Fruit fly (Drosophila melanogaster) whole organism, embryonic: ENCODE data around the gene Cp16.

Experiments
- CG10366 ChIP-seq: fragments of 200-800 bp; sonication (Bioruptor generic); IDR thresholded peaks from 2 replicates; pipeline ENCODE4 v1.3.6; 2022; ENCODE audit warnings: missing biosample characterization, missing genetic modification characterization
- CG12299 ChIP-seq: fragments of 200-800 bp; sonication (Bioruptor generic); optimal IDR thresholded peaks from 2 replicates; lab custom pipeline; 2018; ENCODE audit warnings: missing biosample characterization, mild to moderate bottlenecking, missing genetic modification characterization
- CG1233 ChIP-seq: fragments of 200-800 bp; sonication (Bioruptor generic); optimal IDR thresholded peaks from 4 replicates; lab custom pipeline; 2018; ENCODE audit warnings: missing biosample characterization, mild to moderate bottlenecking, missing genetic modification characterization
- CG12769 ChIP-seq: fragments of 200-800 bp; sonication (Bioruptor generic); optimal IDR thresholded peaks from 2 replicates; lab custom pipeline; 2019; ENCODE audit warnings: missing biosample characterization, mild to moderate bottlenecking, missing genetic modification characterization, moderate library complexity
- CG13296 ChIP-seq: fragments of 200-800 bp; sonication (Bioruptor generic); optimal IDR thresholded peaks from 3 replicates; lab custom pipeline; 2018; ENCODE audit warnings: missing biosample characterization, mild to moderate bottlenecking, missing genetic modification characterization
- CG14014 ChIP-seq: fragments of 200-800 bp; sonication (Bioruptor generic); IDR thresholded peaks from 2 replicates; pipeline ENCODE4 v1.3.6; 2022; ENCODE audit warnings: missing biosample characterization, missing genetic modification characterization
- CG14050 ChIP-seq: fragments of 200-800 bp; sonication (Bioruptor generic); IDR thresholded peaks from 3 replicates; pipeline ENCODE4 v1.3.6; 2022; ENCODE audit warnings: missing biosample characterization, missing genetic modification characterization
- CG14860 ChIP-seq: fragments of 200-800 bp; sonication (Bioruptor generic); IDR thresholded peaks from 3 replicates; pipeline ENCODE4 v1.3.6; 2022; ENCODE audit warnings: missing biosample characterization, missing genetic modification characterization; ENCODE audit not compliant: partially characterized antibody
- CG15011 ChIP-seq: fragments of 200-800 bp; sonication (Bioruptor generic); optimal IDR thresholded peaks from 3 replicates; lab custom pipeline; 2018; ENCODE audit warnings: missing biosample characterization, mild to moderate bottlenecking, missing genetic modification characterization
- CG1832 ChIP-seq: fragments of 200-800 bp; sonication (Bioruptor generic); optimal IDR thresholded peaks from 2 replicates; lab custom pipeline; 2017; ENCODE audit warnings: missing biosample characterization, mild to moderate bottlenecking, missing genetic modification characterization, inconsistent platforms
- CG18476 ChIP-seq: fragments of 200-800 bp; sonication (Bioruptor generic); optimal IDR thresholded peaks from 2 replicates; lab custom pipeline; 2016; ENCODE audit warnings: missing biosample characterization, mild to moderate bottlenecking, missing genetic modification characterization
- CG30403 ChIP-seq: fragments of 200-800 bp; sonication (Bioruptor generic); optimal IDR thresholded peaks from 3 replicates; lab custom pipeline; 2016; ENCODE audit warnings: missing biosample characterization, missing genetic modification characterization
- CG4360 ChIP-seq: fragments of 200-800 bp; sonication (Bioruptor generic); IDR thresholded peaks from 2 replicates; pipeline ENCODE4 v1.3.6; 2022; ENCODE audit warnings: missing biosample characterization, missing genetic modification characterization
- CG43689 ChIP-seq: fragments of 200-800 bp; sonication (Bioruptor generic); IDR thresholded peaks from 2 replicates; pipeline ENCODE4 v1.3.6; 2022; ENCODE audit warnings: missing biosample characterization, missing genetic modification characterization
- CG4730 ChIP-seq: fragments of 200-800 bp; sonication (Bioruptor generic); IDR thresholded peaks from 2 replicates; pipeline ENCODE4 v1.3.6; 2022; ENCODE audit warnings: missing biosample characterization, missing genetic modification characterization
- CG6765 ChIP-seq: fragments of 200-800 bp; sonication (Bioruptor generic); optimal IDR thresholded peaks from 3 replicates; lab custom pipeline; 2017; ENCODE audit warnings: missing biosample characterization, mild to moderate bottlenecking, missing genetic modification characterization
- CG7271 ChIP-seq: fragments of 200-800 bp; sonication (Bioruptor generic); optimal IDR thresholded peaks from 2 replicates; lab custom pipeline; 2018; ENCODE audit warnings: missing biosample characterization, mild to moderate bottlenecking, missing genetic modification characterization, moderate library complexity
- CG7357 ChIP-seq: fragments of 200-800 bp; sonication (Bioruptor generic); IDR thresholded peaks from 3 replicates; pipeline ENCODE4 v1.3.6; 2022; ENCODE audit warnings: missing biosample characterization, missing genetic modification characterization
- CG7987 ChIP-seq: fragments of 200-800 bp; sonication (Bioruptor generic); optimal IDR thresholded peaks from 2 replicates; lab custom pipeline; 2018; ENCODE audit warnings: missing biosample characterization, mild to moderate bottlenecking, missing genetic modification characterization, moderate library complexity
- CG8290 ChIP-seq, 3 experiments: fragments of 200-800 bp; sonication (Bioruptor generic); optimal IDR thresholded peaks; 2 replicates each; lab custom pipeline; 2016 to 2019; ENCODE audit warnings: missing biosample characterization in 3 of 3, missing genetic modification characterization in 3 of 3, mild to moderate bottlenecking in 2 of 3, moderate library complexity in 1 of 3
- CG9797 ChIP-seq: fragments of 200-800 bp; sonication (Bioruptor generic); optimal IDR thresholded peaks from 3 replicates; lab custom pipeline; 2018; ENCODE audit warnings: missing biosample characterization, mild to moderate bottlenecking, missing genetic modification characterization
- Dbx ChIP-seq: fragments of 200-800 bp; sonication (Bioruptor generic); IDR thresholded peaks from 3 replicates; pipeline ENCODE4 v1.3.6; 2022; ENCODE audit warnings: missing biosample characterization, missing genetic modification characterization
- E2f1 ChIP-seq: fragments of 200-800 bp; sonication (Bioruptor generic); IDR thresholded peaks from 2 replicates; pipeline ENCODE4 v1.3.6; 2022; ENCODE audit warnings: missing biosample characterization, missing genetic modification characterization
- Hand ChIP-seq: fragments of 200-800 bp; sonication (Bioruptor generic); optimal IDR thresholded peaks from 2 replicates; lab custom pipeline; 2017; ENCODE audit warnings: mild to moderate bottlenecking, missing biosample characterization, missing genetic modification reagents, missing genetic modification characterization
- Hr39 ChIP-seq: fragments of >200 bp; optimal IDR thresholded peaks from 2 replicates; lab custom pipeline; 2017
- Hr78 ChIP-seq, 2 experiments: fragments of 200-800 bp in 1 of 2; fragments of >200 bp in 1 of 2; sonication (Bioruptor generic) in 1 of 2; optimal IDR thresholded peaks; 2 replicates each; lab custom pipeline; 2017 to 2019; ENCODE audit warnings: missing biosample characterization in 2 of 2, missing genetic modification characterization in 2 of 2, mild to moderate bottlenecking in 1 of 2, moderate library complexity in 1 of 2
- MTF-1 ChIP-seq: fragments of 200-800 bp; sonication (Bioruptor generic); optimal IDR thresholded peaks from 2 replicates; lab custom pipeline; 2018; ENCODE audit warnings: missing biosample characterization, mild to moderate bottlenecking, missing genetic modification characterization, borderline replicate concordance
- Med ChIP-seq: fragments of 200-800 bp; sonication (Bioruptor generic); peaks from one replicate; lab custom pipeline; 2016; ENCODE audit warnings: missing biosample characterization, missing genetic modification characterization, mild to moderate bottlenecking, inconsistent platforms, moderate library complexity
- NFAT ChIP-seq: fragments of 200-800 bp; sonication (Bioruptor generic); IDR thresholded peaks from 2 replicates; pipeline ENCODE4 v1.3.6; 2022; ENCODE audit warnings: missing biosample characterization, missing genetic modification characterization
- Nf-YB ChIP-seq: fragments of 200-800 bp; sonication (Bioruptor generic); optimal IDR thresholded peaks from 3 replicates; lab custom pipeline; 2019; ENCODE audit warnings: missing biosample characterization, mild to moderate bottlenecking, missing genetic modification characterization, moderate library complexity
- Pdp1 ChIP-seq, 2 experiments: fragments of 200-800 bp; sonication (Bioruptor generic); optimal IDR thresholded peaks; 3 replicates each; lab custom pipeline; 2016; ENCODE audit warnings: missing biosample characterization in 2 of 2, missing genetic modification characterization in 2 of 2, mild to moderate bottlenecking in 1 of 2, moderate library complexity in 1 of 2
- Ptx1 ChIP-seq: fragments of 200-800 bp; sonication (Bioruptor generic); IDR thresholded peaks from 2 replicates; pipeline ENCODE4 v1.3.6; 2022; ENCODE audit warnings: missing biosample characterization, missing genetic modification characterization
- Vsx1 ChIP-seq: fragments of 200-800 bp; sonication (Bioruptor generic); optimal IDR thresholded peaks from 2 replicates; lab custom pipeline; 2017; ENCODE audit warnings: missing biosample characterization, mild to moderate bottlenecking, missing genetic modification characterization, missing genetic modification reagents
- abd-A ChIP-seq: fragments of 200-800 bp; sonication (Bioruptor generic); optimal IDR thresholded peaks from 3 replicates; lab custom pipeline; 2019; ENCODE audit warnings: missing biosample characterization, mild to moderate bottlenecking, missing genetic modification characterization, moderate library complexity
- al ChIP-seq: fragments of 200-800 bp; sonication (Bioruptor generic); IDR thresholded peaks from 2 replicates; pipeline ENCODE4 v1.3.6; 2022; ENCODE audit warnings: missing biosample characterization, missing genetic modification characterization
- bbx ChIP-seq: fragments of 200-800 bp; sonication (Bioruptor generic); IDR thresholded peaks from 2 replicates; pipeline ENCODE4 v1.3.6; 2022; ENCODE audit warnings: missing biosample characterization, missing genetic modification characterization; ENCODE audit not compliant: partially characterized antibody
- cas ChIP-seq: fragments of 200-800 bp; sonication (Bioruptor generic); IDR thresholded peaks from 2 replicates; pipeline ENCODE4 v1.3.6; 2022; ENCODE audit warnings: missing biosample characterization, missing genetic modification characterization
- dysf ChIP-seq: fragments of 200-800 bp; sonication (Bioruptor generic); IDR thresholded peaks from 3 replicates; pipeline ENCODE4 v1.3.6; 2022; ENCODE audit warnings: missing biosample characterization, missing genetic modification characterization
- gem ChIP-seq: fragments of 200-800 bp; sonication (Bioruptor generic); optimal IDR thresholded peaks from 2 replicates; lab custom pipeline; 2019; ENCODE audit warnings: missing biosample characterization, mild to moderate bottlenecking, missing genetic modification characterization, moderate library complexity
- grau ChIP-seq: fragments of 200-800 bp; optimal IDR thresholded peaks from 3 replicates; lab custom pipeline; 2019; ENCODE audit warnings: missing biosample characterization, mild to moderate bottlenecking, missing genetic modification characterization, moderate library complexity
- gsb ChIP-seq: fragments of 200-800 bp; sonication (Bioruptor generic); IDR thresholded peaks from 2 replicates; pipeline ENCODE4 v1.3.6; 2022; ENCODE audit warnings: missing biosample characterization, missing genetic modification characterization
- jing ChIP-seq: fragments of 200-800 bp; sonication (Bioruptor generic); optimal IDR thresholded peaks from 2 replicates; lab custom pipeline; 2018; ENCODE audit warnings: missing biosample characterization, mild to moderate bottlenecking, missing genetic modification characterization
- lola ChIP-seq, 3 experiments: fragments of >200 bp in 2 of 3; fragments of 200-800 bp in 1 of 3; sonication (Bioruptor generic) in 1 of 3; optimal IDR thresholded peaks; 2 replicates each; lab custom pipeline; 2017 to 2019; ENCODE audit warnings: missing biosample characterization in 3 of 3, missing genetic modification characterization in 3 of 3, mild to moderate bottlenecking in 1 of 3, moderate library complexity in 1 of 3
- pfk ChIP-seq: fragments of 200-800 bp; sonication (Bioruptor generic); optimal IDR thresholded peaks from 2 replicates; lab custom pipeline; 2018; ENCODE audit warnings: missing biosample characterization, mild to moderate bottlenecking, missing genetic modification characterization, moderate library complexity
- scrt ChIP-seq: fragments of 200-800 bp; sonication (Bioruptor generic); optimal IDR thresholded peaks from 2 replicates; lab custom pipeline; 2018; ENCODE audit warnings: missing biosample characterization, mild to moderate bottlenecking, missing genetic modification characterization, moderate library complexity
- sob ChIP-seq: fragments of 200-800 bp; sonication (Bioruptor generic); IDR thresholded peaks from 2 replicates; pipeline ENCODE4 v1.3.6; 2022; ENCODE audit warnings: missing biosample characterization, missing genetic modification characterization
- unpg ChIP-seq: fragments of 200-800 bp; sonication (Bioruptor generic); optimal IDR thresholded peaks from 3 replicates; lab custom pipeline; 2018; ENCODE audit warnings: missing biosample characterization, mild to moderate bottlenecking, missing genetic modification characterization, moderate library complexity
- wor ChIP-seq: fragments of 200-800 bp; sonication (Bioruptor generic); IDR thresholded peaks from 2 replicates; pipeline ENCODE4 v1.3.6; 2022; ENCODE audit warnings: missing biosample characterization, missing genetic modification characterization

The Cp16 gene

dm6 chr3L:8690630-8691029, 41.1 kb upstream of the Cp16 start:
- TF ChIP-seq CG12769 (tag; lab: Kevin White, UChicago), result peak; percentile 9
- no peak for TF ChIP-seq Nf-YB (GFP tag; lab: Kevin White, UChicago)
- 0 out of 3 replicates have a peak, but pooled peaks have one; percentile 22 for TF ChIP-seq Dbx (GFP tag; lab: Robert Waterston, UW)
- no peak for TF ChIP-seq CG8290 (GFP tag; optimal IDR thresholded peaks at IDR 0.05; lab: Kevin White, UChicago)
- peak in 1 of 2 experiments; percentile 23 for TF ChIP-seq CG8290 (tag; optimal IDR thresholded peaks at IDR 0.05; lab: Kevin White, UChicago)
- no peak for TF ChIP-seq al (GFP tag; lab: Robert Waterston, UW)
- TF ChIP-seq bbx, result no peak
- TF ChIP-seq sob, result 0 out of 2 replicates have a peak, but pooled peaks have one; percentile 15
- TF ChIP-seq lola (GFP tag; optimal IDR thresholded peaks at IDR 0.05; lab: Kevin White, UChicago), result no peak
- TF ChIP-seq CG10366 (GFP tag; lab: Robert Waterston, UW), result no peak
- TF ChIP-seq grau (tag; lab: Kevin White, UChicago), result no peak
- TF ChIP-seq CG12299 (tag; lab: Kevin White, UChicago), result no peak
- TF ChIP-seq CG4360, result no peak
- no peak for TF ChIP-seq abd-A (tag; lab: Kevin White, UChicago)
- TF ChIP-seq CG7357 (GFP tag; lab: Robert Waterston, UW), result no peak
- peak; percentile 32 for TF ChIP-seq CG13296 (GFP tag; lab: Kevin White, UChicago)
- TF ChIP-seq gsb (GFP tag; lab: Robert Waterston, UW), result peak; percentile 4; the same call in 1 of the 2 replicates
- no peak for TF ChIP-seq wor (GFP tag; lab: Robert Waterston, UW)
- TF ChIP-seq CG4730 (GFP tag; lab: Robert Waterston, UW), result no peak
- peak in 1 of 2 experiments; percentile 55 for TF ChIP-seq Pdp1 (GFP tag; optimal IDR thresholded peaks at IDR 0.05; lab: Kevin White, UChicago)
- no peak for TF ChIP-seq jing
- TF ChIP-seq pfk (GFP tag; lab: Kevin White, UChicago), result no peak
- no peak for TF ChIP-seq scrt (GFP tag; lab: Kevin White, UChicago)
- TF ChIP-seq CG6765 (GFP tag; lab: Kevin White, UChicago), result no peak
- TF ChIP-seq Hr39 (lab: Kevin White, UChicago), result no peak
- peak; percentile 79 for TF ChIP-seq Med (GFP tag; lab: Kevin White, UChicago)
- TF ChIP-seq CG15011 (GFP tag; lab: Kevin White, UChicago), result no peak
- no peak for TF ChIP-seq CG43689
- 0 out of 2 replicates have a peak, but pooled peaks have one; percentile 16 for TF ChIP-seq NFAT (GFP tag; lab: Robert Waterston, UW)
- TF ChIP-seq dysf, result no peak
- TF ChIP-seq CG14860 (GFP tag; lab: Robert Waterston, UW), result no peak
- no peak for TF ChIP-seq Hand
- no peak for TF ChIP-seq CG9797
- TF ChIP-seq E2f1 (GFP tag; lab: Robert Waterston, UW), result no peak
- TF ChIP-seq, all 482 proteins: peak for 9

dm6 chr3L:8691891-8692874, 39.6 kb upstream of the Cp16 start:
- peak; percentile 76 for TF ChIP-seq gem (tag; lab: Kevin White, UChicago)
- TF ChIP-seq CG14050 (GFP tag; lab: Robert Waterston, UW), result no peak
- peak; percentile 34 for TF ChIP-seq CG7987 (GFP tag; lab: Kevin White, UChicago)
- TF ChIP-seq CG1832, result no peak
- TF ChIP-seq CG18476 (GFP tag; lab: Kevin White, UChicago), result no peak
- TF ChIP-seq cas (GFP tag; lab: Robert Waterston, UW), result no peak
- peak; percentile 58 for TF ChIP-seq Vsx1
- peak; percentile 46; the same call in 1 of the 2 replicates for TF ChIP-seq Ptx1 (GFP tag; lab: Robert Waterston, UW)
- no peak for TF ChIP-seq CG7271 (tag; lab: Kevin White, UChicago)
- peak; percentile 4 for TF ChIP-seq unpg (GFP tag; lab: Kevin White, UChicago)
- TF ChIP-seq CG1233, result peak; percentile 39
- TF ChIP-seq MTF-1 (GFP tag; lab: Kevin White, UChicago), result no peak
- TF ChIP-seq CG14014 (GFP tag; lab: Robert Waterston, UW), result peak; percentile 43; the same call in 1 of the 2 replicates
- TF ChIP-seq CG30403, result peak; percentile 68
- peak in 1 of 2 experiments; percentile 35 for TF ChIP-seq Hr78 (GFP tag; optimal IDR thresholded peaks at IDR 0.05; lab: Kevin White, UChicago)
- TF ChIP-seq Hand, result no peak
